Fruit fly (Drosophila melanogaster) whole organism, wandering third instar larva: ENCODE results near the gene CG9674.

Source experiments
- Abd-B ChIP-seq: fragments of >200 bp; optimal IDR thresholded peaks from 2 replicates; lab custom pipeline; 2017; ENCODE audit warnings: missing biosample characterization, missing genetic modification characterization
- CG32264 ChIP-seq: fragments of 200-800 bp; sonication (Bioruptor generic); optimal IDR thresholded peaks from 2 replicates; lab custom pipeline; 2016; ENCODE audit warnings: missing biosample characterization, missing genetic modification characterization
- CG9705 ChIP-seq: fragments of 200-800 bp; sonication (Bioruptor generic); optimal IDR thresholded peaks from 2 replicates; lab custom pipeline; 2018; ENCODE audit warnings: missing biosample characterization, mild to moderate bottlenecking, missing genetic modification characterization
- CrebA ChIP-seq: fragments of 200-800 bp; sonication (Bioruptor generic); optimal IDR thresholded peaks from 2 replicates; lab custom pipeline; 2016; ENCODE audit warnings: missing biosample characterization, mild to moderate bottlenecking, missing genetic modification characterization, borderline replicate concordance
- Dfd ChIP-seq: fragments of >200 bp; optimal IDR thresholded peaks from 2 replicates; lab custom pipeline; 2017; ENCODE audit warnings: missing biosample characterization, missing genetic modification characterization
- Dif ChIP-seq: fragments of 200-275, 200-300 bp; sonication (Bioruptor generic); optimal IDR thresholded peaks from 2 replicates; lab custom pipeline; 2018; ENCODE audit warnings: missing biosample characterization, missing genetic modification characterization; ENCODE audit not compliant: partially characterized antibody
- GATAd ChIP-seq: sonication (Bioruptor generic); optimal IDR thresholded peaks from 2 replicates; lab custom pipeline; 2016; ENCODE audit warnings: missing biosample characterization, missing genetic modification characterization
- HLH106 ChIP-seq: fragments of 200-800 bp; optimal IDR thresholded peaks from 3 replicates; lab custom pipeline; 2019; ENCODE audit warnings: missing biosample characterization, mild to moderate bottlenecking, missing genetic modification characterization, moderate library complexity
- Hnf4 ChIP-seq: fragments of 200-800 bp; sonication (Bioruptor generic); optimal IDR thresholded peaks from 2 replicates; lab custom pipeline; 2016; ENCODE audit warnings: missing biosample characterization, mild to moderate bottlenecking, missing genetic modification characterization
- Hr78 ChIP-seq: fragments of >200 bp; optimal IDR thresholded peaks from 2 replicates; lab custom pipeline; 2017; ENCODE audit warnings: missing biosample characterization, missing genetic modification characterization
- Hr83 ChIP-seq: fragments of 200-300 bp; sonication (Bioruptor generic); optimal IDR thresholded peaks from 2 replicates; lab custom pipeline; 2016; ENCODE audit warnings: missing biosample characterization, mild to moderate bottlenecking, missing genetic modification characterization, moderate library complexity; ENCODE audit not compliant: poor library complexity, severe bottlenecking
- Jra ChIP-seq: sonication (Bioruptor generic); optimal IDR thresholded peaks from 2 replicates; lab custom pipeline; 2016; ENCODE audit warnings: missing biosample characterization, missing genetic modification characterization
- Mio ChIP-seq: sonication (Bioruptor generic); optimal IDR thresholded peaks from 2 replicates; lab custom pipeline; 2016; ENCODE audit warnings: missing biosample characterization, missing genetic modification characterization
- Myc ChIP-seq: fragments of >200 bp; optimal IDR thresholded peaks from 2 replicates; lab custom pipeline; 2017
- N ChIP-seq: fragments of >200 bp; optimal IDR thresholded peaks from 2 replicates; lab custom pipeline; 2018; ENCODE audit warnings: missing biosample characterization, missing external identifiers, missing genetic modification characterization
- OdsH ChIP-seq: fragments of 200-800 bp; sonication (Bioruptor generic); optimal IDR thresholded peaks from 2 replicates; lab custom pipeline; 2016; ENCODE audit warnings: missing biosample characterization, mild to moderate bottlenecking, missing genetic modification characterization
- Rel ChIP-seq, 2 experiments: fragments of 200-800 bp; sonication (Bioruptor generic) in 1 of 2; optimal IDR thresholded peaks; 2 replicates in 1 of 2; 3 replicates in 1 of 2; lab custom pipeline; 2016 to 2019; ENCODE audit warnings: mild to moderate bottlenecking in 2 of 2, missing biosample characterization in 2 of 2, missing genetic modification characterization in 2 of 2, moderate library complexity in 1 of 2
- Sp1 ChIP-seq: fragments of 200-800 bp; sonication (Bioruptor generic); optimal IDR thresholded peaks from 3 replicates; lab custom pipeline; 2019; ENCODE audit warnings: missing biosample characterization, mild to moderate bottlenecking, missing genetic modification characterization, moderate library complexity
- Vsx2 ChIP-seq: fragments of 200-300, 225-300 bp; sonication (Bioruptor generic); optimal IDR thresholded peaks from 2 replicates; lab custom pipeline; 2018; ENCODE audit warnings: missing biosample characterization, missing genetic modification characterization; ENCODE audit not compliant: partially characterized antibody
- br ChIP-seq: fragments of 200-800 bp; sonication (Bioruptor generic); optimal IDR thresholded peaks from 2 replicates; lab custom pipeline; 2016; ENCODE audit warnings: missing biosample characterization, missing genetic modification characterization
- brk ChIP-seq: fragments of 200-800 bp; sonication (Bioruptor generic); optimal IDR thresholded peaks from 2 replicates; lab custom pipeline; 2016; ENCODE audit warnings: missing biosample characterization, mild to moderate bottlenecking, missing genetic modification characterization
- dl ChIP-seq, 2 experiments: fragments of 175-275, 200-275 bp in 1 of 2; fragments of 200-275 bp in 1 of 2; sonication (Bioruptor generic); optimal IDR thresholded peaks; lab custom pipeline; 2018; ENCODE audit warnings: mild to moderate bottlenecking in 2 of 2, missing biosample characterization in 2 of 2, missing genetic modification characterization in 2 of 2, moderate library complexity in 2 of 2; ENCODE audit not compliant: partially characterized antibody in 2 of 2, insufficient read depth in 1 of 2
- dmrt93B ChIP-seq: fragments of 200-800 bp; sonication (Bioruptor generic); optimal IDR thresholded peaks from 2 replicates; lab custom pipeline; 2018; ENCODE audit warnings: missing biosample characterization, mild to moderate bottlenecking, missing genetic modification characterization
- dsf ChIP-seq: sonication (Bioruptor generic); optimal IDR thresholded peaks from 2 replicates; lab custom pipeline; 2016; ENCODE audit warnings: missing biosample characterization, missing genetic modification characterization, borderline replicate concordance
- ey ChIP-seq: fragments of 200-800 bp; sonication (Bioruptor generic); optimal IDR thresholded peaks from 2 replicates; lab custom pipeline; 2016; ENCODE audit warnings: missing biosample characterization, missing genetic modification characterization
- foxo ChIP-seq, 2 experiments: fragments of 200-800 bp; sonication (Bioruptor generic); optimal IDR thresholded peaks; 2 replicates in 1 of 2; 3 replicates in 1 of 2; lab custom pipeline; 2016 to 2017; ENCODE audit warnings: missing biosample characterization in 2 of 2, missing genetic modification characterization in 2 of 2
- fru ChIP-seq: fragments of 200-800 bp; sonication (Bioruptor generic); optimal IDR thresholded peaks from 3 replicates; lab custom pipeline; 2016; ENCODE audit warnings: missing biosample characterization, mild to moderate bottlenecking, missing genetic modification characterization
- h ChIP-seq: fragments of 200-800 bp; sonication (Bioruptor generic); optimal IDR thresholded peaks from 3 replicates; lab custom pipeline; 2016; ENCODE audit warnings: missing biosample characterization, mild to moderate bottlenecking, missing genetic modification characterization
- jim ChIP-seq: fragments of 175-275, 200-325 bp; sonication (Bioruptor generic); optimal IDR thresholded peaks from 2 replicates; lab custom pipeline; 2016; ENCODE audit warnings: missing biosample characterization, mild to moderate bottlenecking, missing genetic modification characterization
- lola ChIP-seq: fragments of >200 bp; optimal IDR thresholded peaks from 2 replicates; lab custom pipeline; 2017; ENCODE audit warnings: missing biosample characterization, missing genetic modification characterization
- pan ChIP-seq: fragments of >200 bp; optimal IDR thresholded peaks from 2 replicates; lab custom pipeline; 2017
- psq ChIP-seq: fragments of 200-800 bp; sonication (Bioruptor generic); optimal IDR thresholded peaks from 3 replicates; lab custom pipeline; 2017; ENCODE audit warnings: missing biosample characterization, mild to moderate bottlenecking, missing genetic modification characterization, moderate library complexity
- rgr ChIP-seq: fragments of 200-800 bp; sonication (Bioruptor generic); optimal IDR thresholded peaks from 3 replicates; lab custom pipeline; 2016; ENCODE audit warnings: missing biosample characterization, mild to moderate bottlenecking, missing genetic modification characterization
- sage ChIP-seq: fragments of 200-800 bp; sonication (Bioruptor generic); optimal IDR thresholded peaks from 2 replicates; lab custom pipeline; 2016; ENCODE audit warnings: missing biosample characterization, mild to moderate bottlenecking, missing genetic modification characterization
- sv ChIP-seq: fragments of 200-800 bp; sonication (Bioruptor generic); optimal IDR thresholded peaks from 3 replicates; lab custom pipeline; 2016; ENCODE audit warnings: missing biosample characterization, missing genetic modification characterization
- tai ChIP-seq: sonication (Bioruptor generic); optimal IDR thresholded peaks from 2 replicates; lab custom pipeline; 2016; ENCODE audit warnings: missing biosample characterization, missing genetic modification characterization
- usp ChIP-seq: fragments of >200 bp; optimal IDR thresholded peaks from 2 replicates; lab custom pipeline; 2017; ENCODE audit warnings: missing biosample characterization, missing genetic modification characterization
- woc ChIP-seq: sonication (Bioruptor generic); optimal IDR thresholded peaks from 2 replicates; lab custom pipeline; 2016; ENCODE audit warnings: missing biosample characterization, mild to moderate bottlenecking, missing genetic modification characterization

The CG9674 gene

DNA sequence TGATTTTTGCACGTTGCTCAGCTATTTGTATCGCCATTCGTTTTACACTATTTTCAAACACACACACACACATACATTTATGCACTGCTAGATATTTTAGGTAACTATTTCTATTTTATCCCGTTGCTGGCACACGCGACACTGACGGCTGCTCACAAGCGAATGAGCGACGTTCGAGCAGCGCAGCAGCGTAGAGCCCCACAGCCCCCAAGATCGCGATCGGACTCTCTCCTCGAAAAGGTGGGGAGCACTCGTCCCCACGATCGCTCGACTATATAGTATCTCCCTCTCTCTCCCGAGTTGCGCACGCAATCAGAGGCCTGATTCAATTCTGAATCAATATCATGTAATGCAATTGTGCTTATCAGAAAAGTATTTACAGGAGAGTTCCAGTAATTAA is 7.5 kb downstream of the CG9674 start:
- peak; percentile 54 for TF ChIP-seq Vsx2 (GFP tag; lab: Kevin White, UChicago)
- peak; percentile 68 for TF ChIP-seq h (GFP tag; lab: Kevin White, UChicago)
- TF ChIP-seq Hr83 (GFP tag; lab: Kevin White, UChicago): peak; percentile 80
- TF ChIP-seq brk (GFP tag; lab: Kevin White, UChicago): no peak
- no peak for TF ChIP-seq Mio
- TF ChIP-seq sage: no peak
- TF ChIP-seq fru: peak; percentile 31
- no peak for TF ChIP-seq GATAd
- TF ChIP-seq woc: no peak
- TF ChIP-seq br: peak; percentile 45
- TF ChIP-seq Abd-B (GFP tag; lab: Kevin White, UChicago): no peak
- TF ChIP-seq pan (lab: Kevin White, UChicago): no peak
- peak; percentile 78 for TF ChIP-seq Dif (GFP tag; lab: Kevin White, UChicago)
- peak in 1 of 2 experiments; percentile 4 for TF ChIP-seq foxo (GFP tag; optimal IDR thresholded peaks at IDR 0.05; lab: Kevin White, UChicago)
- TF ChIP-seq jim: no peak
- TF ChIP-seq rgr (GFP tag; lab: Kevin White, UChicago): peak; percentile 70
- TF ChIP-seq Sp1: peak; percentile 50
- peak; percentile 2 for TF ChIP-seq OdsH (GFP tag; lab: Kevin White, UChicago)
- TF ChIP-seq Hnf4: peak; percentile 66
- TF ChIP-seq Rel (GFP tag; optimal IDR thresholded peaks at IDR 0.05; lab: Kevin White, UChicago): no peak
- peak; percentile 56 for TF ChIP-seq Rel (tag; optimal IDR thresholded peaks at IDR 0.05; lab: Kevin White, UChicago)
- TF ChIP-seq dl (GFP tag; optimal IDR thresholded peaks at IDR 0.05; lab: Kevin White, UChicago; ENCODE audit: insufficient read depth in 1 of 2, partially characterized antibody in 2 of 2): peak; percentile 55 to 63

DNA sequence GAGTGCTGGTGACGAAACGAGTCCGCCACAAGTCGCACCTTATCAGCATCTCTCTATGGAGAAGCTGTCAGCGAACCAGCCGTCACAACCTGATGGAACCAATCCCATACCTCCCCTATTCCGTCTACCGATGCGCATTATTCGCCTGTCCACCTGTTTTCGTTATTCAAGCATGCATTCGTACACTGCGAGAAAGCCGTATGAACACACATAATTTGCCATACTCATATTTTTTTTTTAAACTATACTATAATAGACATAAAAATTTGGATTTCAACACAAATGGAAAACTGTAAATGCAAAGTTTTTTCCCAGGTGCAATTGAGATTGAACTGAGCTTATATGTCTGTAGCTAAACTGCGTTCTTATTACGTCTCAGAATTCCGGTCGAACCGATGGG is 10.9 kb downstream of the CG9674 start:
- TF ChIP-seq foxo (GFP tag; optimal IDR thresholded peaks at IDR 0.05; lab: Kevin White, UChicago) (peak in 1 of 2 experiments; percentile 59), lola (no peak), ey (GFP tag; lab: Kevin White, UChicago) (peak; percentile 86), GATAd (no peak), Rel (GFP tag; optimal IDR thresholded peaks at IDR 0.05; lab: Kevin White, UChicago) (peak; percentile 36), Rel (tag; optimal IDR thresholded peaks at IDR 0.05; lab: Kevin White, UChicago) (peak; percentile 18), Abd-B (GFP tag; lab: Kevin White, UChicago) (no peak), usp (GFP tag; lab: Kevin White, UChicago) (no peak), OdsH (GFP tag; lab: Kevin White, UChicago) (peak; percentile 87), dl (GFP tag; optimal IDR thresholded peaks at IDR 0.05; lab: Kevin White, UChicago; ENCODE audit: insufficient read depth in 1 of 2, partially characterized antibody in 2 of 2) (no peak), tai (GFP tag; lab: Kevin White, UChicago) (no peak), brk (GFP tag; lab: Kevin White, UChicago) (no peak), Hnf4 (no peak), dmrt93B (GFP tag; lab: Kevin White, UChicago) (no peak), psq (GFP tag; lab: Kevin White, UChicago) (peak; percentile 81), fru (peak; percentile 83), Dif (GFP tag; lab: Kevin White, UChicago) (peak; percentile 36), N (GFP tag; lab: Kevin White, UChicago) (no peak), Vsx2 (GFP tag; lab: Kevin White, UChicago) (no peak), rgr (GFP tag; lab: Kevin White, UChicago) (peak; percentile 88), Sp1 (peak; percentile 77), h (GFP tag; lab: Kevin White, UChicago) (peak; percentile 79), Hr83 (GFP tag; lab: Kevin White, UChicago) (peak; percentile 41), jim (no peak), CrebA (GFP tag; lab: Kevin White, UChicago) (no peak), CG32264 (peak; percentile 50), Dfd (no peak), CG9705 (no peak), pan (lab: Kevin White, UChicago) (no peak), Mio (no peak), Hr78 (GFP tag; lab: Kevin White, UChicago) (no peak), sage (no peak), dsf (GFP tag; lab: Kevin White, UChicago) (peak; percentile 5), woc (peak; percentile 62), Jra (GFP tag; lab: Kevin White, UChicago) (peak; percentile 67), HLH106 (tag; lab: Kevin White, UChicago) (no peak), sv (GFP tag; lab: Kevin White, UChicago) (no peak), br (peak; percentile 88), Myc (lab: Kevin White, UChicago) (no peak)
